Fruit fly (Drosophila melanogaster): ENCODE measurements around the gene Sfp65A.

The Sfp65A gene

dm6 chr3L:6369638-6370195, 19.6 kb downstream of the Sfp65A start (continued):
- TF ChIP-seq CG6792 (GFP tag; optimal IDR thresholded peaks at IDR 0.05) (no peak), CG6854 (GFP tag; optimal IDR thresholded peaks at IDR 0.05) (no peak), Sox102F (GFP tag; optimal IDR thresholded peaks at IDR 0.05) (peak; percentile 10), Smox (GFP tag; optimal IDR thresholded peaks at IDR 0.05) (peak; percentile 47), svp (GFP tag) (peak; percentile 87), OdsH (GFP tag; optimal IDR thresholded peaks at IDR 0.05) (peak; percentile 22), spab (GFP tag; optimal IDR thresholded peaks at IDR 0.05) (no peak), CG11294 (GFP tag; IDR thresholded peaks at IDR 0.05) (no peak), vri (GFP tag; optimal IDR thresholded peaks at IDR 0.05) (peak; percentile 30), Ets21C (GFP tag; optimal IDR thresholded peaks at IDR 0.05) (no peak), acj6 (GFP tag; optimal IDR thresholded peaks at IDR 0.05) (peak; percentile 37), CG10631 (GFP tag; optimal IDR thresholded peaks at IDR 0.05) (peak; percentile 26), CG15336 (GFP tag; IDR thresholded peaks at IDR 0.05) (no peak), cyc (GFP tag; optimal IDR thresholded peaks at IDR 0.05) (peak; percentile 51), Sox14 (GFP tag; optimal IDR thresholded peaks at IDR 0.05) (no peak), esn (GFP tag; optimal IDR thresholded peaks at IDR 0.05) (peak; percentile 57), CG16779 (tag; optimal IDR thresholded peaks at IDR 0.05) (no peak), CG6808 (GFP tag; optimal IDR thresholded peaks at IDR 0.05) (no peak), fkh (GFP tag; optimal IDR thresholded peaks at IDR 0.05) (no peak), CG9139 (GFP tag; optimal IDR thresholded peaks at IDR 0.05) (no peak), fd59A (GFP tag; optimal IDR thresholded peaks at IDR 0.05) (no peak), Hr38 (GFP tag; optimal IDR thresholded peaks at IDR 0.05) (no peak)

dm6 chr3L:6371406-6371805, 21.3 kb downstream of the Sfp65A start:
- TF ChIP-seq OdsH (GFP tag; optimal IDR thresholded peaks at IDR 0.05) = peak; percentile 27
- TF ChIP-seq Hr39 (GFP tag; optimal IDR thresholded peaks at IDR 0.05) = peak; percentile 4
- peak; percentile 61 for TF ChIP-seq topi (GFP tag; optimal IDR thresholded peaks at IDR 0.05)
- peak; percentile 75 for TF ChIP-seq CG6808 (GFP tag; optimal IDR thresholded peaks at IDR 0.05)
- peak; percentile 73 for TF ChIP-seq spab (GFP tag; optimal IDR thresholded peaks at IDR 0.05)
- TF ChIP-seq CG8319 (GFP tag; optimal IDR thresholded peaks at IDR 0.05) = no peak
- TF ChIP-seq CG7368 (GFP tag; optimal IDR thresholded peaks at IDR 0.05) = peak; percentile 22
- TF ChIP-seq CG8119 (GFP tag; IDR thresholded peaks at IDR 0.05) = 0 out of 3 replicates have a peak, but pooled peaks have one; percentile 47
- no peak for TF ChIP-seq Lpt (GFP tag; optimal IDR thresholded peaks at IDR 0.05)
- no peak for TF ChIP-seq net (GFP tag; optimal IDR thresholded peaks at IDR 0.05)
- no peak for TF ChIP-seq vri (GFP tag; optimal IDR thresholded peaks at IDR 0.05)
- TF ChIP-seq acj6 (GFP tag; optimal IDR thresholded peaks at IDR 0.05) = peak; percentile 17
- peak; percentile 60 for TF ChIP-seq cyc (GFP tag; optimal IDR thresholded peaks at IDR 0.05)
- no peak for TF ChIP-seq Blimp-1 (GFP tag; optimal IDR thresholded peaks at IDR 0.05)
- TF ChIP-seq CG6276 (GFP tag; optimal IDR thresholded peaks at IDR 0.05) = peak; percentile 4
- TF ChIP-seq eg (GFP tag; IDR thresholded peaks at IDR 0.05) = peak; percentile 45; the same call in 1 of the 3 replicates
- no peak for TF ChIP-seq Ets21C (GFP tag; optimal IDR thresholded peaks at IDR 0.05)
- 0 out of 2 replicates have a peak, but pooled peaks have one; percentile 15 for TF ChIP-seq Gug (GFP tag; IDR thresholded peaks at IDR 0.05)
- TF ChIP-seq achi (GFP tag; optimal IDR thresholded peaks at IDR 0.05) = peak; percentile 29
- TF ChIP-seq salr (GFP tag; optimal IDR thresholded peaks at IDR 0.05) = no peak
- TF ChIP-seq CG9139 (GFP tag; optimal IDR thresholded peaks at IDR 0.05) = peak; percentile 24
- peak; percentile 78 for TF ChIP-seq CG3919 (GFP tag; optimal IDR thresholded peaks at IDR 0.05)
- no peak for TF ChIP-seq CG8632 (GFP tag; optimal IDR thresholded peaks at IDR 0.05)
- no peak for TF ChIP-seq CG11294 (GFP tag; IDR thresholded peaks at IDR 0.05)
- no peak for TF ChIP-seq dsx (GFP tag; optimal IDR thresholded peaks at IDR 0.05; ENCODE audit: poor library complexity, severe bottlenecking)
- TF ChIP-seq Met (GFP tag; optimal IDR thresholded peaks at IDR 0.05) = peak; percentile 36
- no peak for TF ChIP-seq Eip93F (GFP tag; optimal IDR thresholded peaks at IDR 0.05)
- TF ChIP-seq CG6792 (GFP tag; optimal IDR thresholded peaks at IDR 0.05) = peak; percentile 37
- TF ChIP-seq CG10669 (GFP tag; optimal IDR thresholded peaks at IDR 0.05) = peak; percentile 75
- TF ChIP-seq ss (GFP tag; optimal IDR thresholded peaks at IDR 0.05) = peak; percentile 65 to 76
- no peak for TF ChIP-seq CG4318 (GFP tag; optimal IDR thresholded peaks at IDR 0.05)
- TF ChIP-seq Eip75B (GFP tag; optimal IDR thresholded peaks at IDR 0.05) = peak; percentile 74
- no peak for TF ChIP-seq dac (GFP tag; optimal IDR thresholded peaks at IDR 0.05)
- TF ChIP-seq pdm3 (GFP tag; optimal IDR thresholded peaks at IDR 0.05) = peak; percentile 25
- no peak for TF ChIP-seq CG16779 (tag; optimal IDR thresholded peaks at IDR 0.05)
- TF ChIP-seq Eip78C (GFP tag) = peak; percentile 92
- no peak for TF ChIP-seq fd85E (GFP tag; optimal IDR thresholded peaks at IDR 0.05)
- no peak for TF ChIP-seq Sox15 (GFP tag; optimal IDR thresholded peaks at IDR 0.05)
- peak; percentile 82 for TF ChIP-seq svp (GFP tag)
